Fruit fly (Drosophila melanogaster) whole organism, embryonic: ENCODE data around the gene Sps2.

Experiments
- Aef1 ChIP-seq: fragments of 200-800 bp; sonication (Bioruptor generic); IDR thresholded peaks from 3 replicates; pipeline ENCODE4 v1.3.6; 2022; ENCODE audit warnings: missing biosample characterization, missing genetic modification characterization
- CG11723 ChIP-seq: fragments of 200-800 bp; sonication (Bioruptor generic); optimal IDR thresholded peaks from 2 replicates; lab custom pipeline; 2017; ENCODE audit warnings: missing biosample characterization, mild to moderate bottlenecking, missing genetic modification characterization
- CG17912 ChIP-seq: fragments of 200-800 bp; sonication (Bioruptor generic); optimal IDR thresholded peaks from 2 replicates; lab custom pipeline; 2018; ENCODE audit warnings: missing biosample characterization, mild to moderate bottlenecking, missing genetic modification characterization
- CG2202 ChIP-seq: fragments of 200-800 bp; sonication (Bioruptor generic); optimal IDR thresholded peaks from 2 replicates; lab custom pipeline; 2018; ENCODE audit warnings: missing biosample characterization, mild to moderate bottlenecking, missing genetic modification characterization
- CG31388 ChIP-seq: fragments of 200-800 bp; sonication (Bioruptor generic); optimal IDR thresholded peaks from 2 replicates; lab custom pipeline; 2016; ENCODE audit warnings: missing biosample characterization, missing genetic modification characterization
- CG33557 ChIP-seq: fragments of 200-800 bp; sonication (Bioruptor generic); optimal IDR thresholded peaks from 2 replicates; lab custom pipeline; 2019; ENCODE audit warnings: missing biosample characterization, mild to moderate bottlenecking, missing genetic modification characterization, moderate library complexity
- CG34224 ChIP-seq: fragments of 200-800 bp; sonication (Bioruptor generic); IDR thresholded peaks from 3 replicates; pipeline ENCODE4 v1.3.6; 2022; ENCODE audit warnings: missing biosample characterization, missing genetic modification characterization; ENCODE audit not compliant: partially characterized antibody
- CG4617 ChIP-seq: fragments of 200-800 bp; sonication (Bioruptor generic); optimal IDR thresholded peaks from 3 replicates; lab custom pipeline; 2016; ENCODE audit warnings: missing biosample characterization, missing genetic modification characterization, borderline replicate concordance
- CG8089 ChIP-seq: fragments of 200-800 bp; sonication (Bioruptor generic); optimal IDR thresholded peaks from 3 replicates; lab custom pipeline; 2016; ENCODE audit warnings: missing biosample characterization, missing genetic modification characterization
- CG9215 ChIP-seq: fragments of 200-800 bp; sonication (Bioruptor generic); IDR thresholded peaks from 2 replicates; pipeline ENCODE4 v1.3.6; 2022; ENCODE audit warnings: missing biosample characterization, missing genetic modification characterization
- CG9876 ChIP-seq: fragments of 200-800 bp; sonication (Bioruptor generic); optimal IDR thresholded peaks from 2 replicates; lab custom pipeline; 2016; ENCODE audit warnings: missing biosample characterization, missing genetic modification characterization
- CHES-1-like ChIP-seq: fragments of 200-800 bp; sonication (Bioruptor generic); optimal IDR thresholded peaks from 2 replicates; lab custom pipeline; 2016; ENCODE audit warnings: missing biosample characterization, missing genetic modification characterization
- Camta ChIP-seq: fragments of 200-800 bp; sonication (Bioruptor generic); optimal IDR thresholded peaks from 2 replicates; lab custom pipeline; 2016; ENCODE audit warnings: missing biosample characterization, missing genetic modification characterization
- Dad ChIP-seq: fragments of 200-800 bp; sonication (Bioruptor generic); optimal IDR thresholded peaks from 3 replicates; lab custom pipeline; 2016; ENCODE audit warnings: missing biosample characterization, missing genetic modification characterization
- Dek ChIP-seq: fragments of 200-800 bp; sonication (Bioruptor generic); optimal IDR thresholded peaks from 3 replicates; lab custom pipeline; 2019; ENCODE audit warnings: missing biosample characterization, mild to moderate bottlenecking, missing genetic modification characterization, moderate library complexity
- Dll ChIP-seq: fragments of 200-800 bp; sonication (Bioruptor generic); IDR thresholded peaks from 4 replicates; pipeline ENCODE4 v1.3.6; 2022; ENCODE audit warnings: missing biosample characterization, missing genetic modification characterization; ENCODE audit not compliant: partially characterized antibody
- Dp ChIP-seq: fragments of 200-800 bp; sonication (Bioruptor generic); optimal IDR thresholded peaks from 2 replicates; lab custom pipeline; 2018; ENCODE audit warnings: missing biosample characterization, mild to moderate bottlenecking, missing genetic modification characterization, moderate library complexity
- E2f1 ChIP-seq: fragments of 200-800 bp; sonication (Bioruptor generic); IDR thresholded peaks from 2 replicates; pipeline ENCODE4 v1.3.6; 2022; ENCODE audit warnings: missing biosample characterization, missing genetic modification characterization
- Ets65A ChIP-seq: fragments of 200-800 bp; sonication (Bioruptor generic); peaks from one replicate; lab custom pipeline; 2016; ENCODE audit warnings: missing biosample characterization, missing genetic modification characterization
- Jarid2 ChIP-seq: fragments of 200-800 bp; sonication (Bioruptor generic); optimal IDR thresholded peaks from 3 replicates; lab custom pipeline; 2017; ENCODE audit warnings: mild to moderate bottlenecking, missing biosample characterization, missing genetic modification reagents, missing genetic modification characterization
- Nf-YA ChIP-seq: fragments of 200-800 bp; sonication (Bioruptor generic); IDR thresholded peaks from 2 replicates; pipeline ENCODE4 v1.3.6; 2022; ENCODE audit warnings: missing biosample characterization, missing genetic modification characterization
- PHDP ChIP-seq: fragments of 200-800 bp; sonication (Bioruptor generic); optimal IDR thresholded peaks from 3 replicates; lab custom pipeline; 2018; ENCODE audit warnings: missing biosample characterization, mild to moderate bottlenecking, missing genetic modification characterization, moderate library complexity
- Tbp ChIP-seq: fragments of >200 bp; optimal IDR thresholded peaks from 2 replicates; lab custom pipeline; 2018; ENCODE audit warnings: missing biosample characterization, missing genetic modification characterization
- ab ChIP-seq: fragments of 200-800 bp; sonication (Bioruptor generic); optimal IDR thresholded peaks from 2 replicates; lab custom pipeline; 2016; ENCODE audit warnings: missing biosample characterization, missing genetic modification characterization
- al ChIP-seq: fragments of 200-800 bp; sonication (Bioruptor generic); IDR thresholded peaks from 2 replicates; pipeline ENCODE4 v1.3.6; 2022; ENCODE audit warnings: missing biosample characterization, missing genetic modification characterization
- aop ChIP-seq: fragments of 200-800 bp; sonication (Bioruptor generic); IDR thresholded peaks from 2 replicates; pipeline ENCODE4 v1.3.6; 2022; ENCODE audit warnings: missing biosample characterization, missing genetic modification characterization
- ara ChIP-seq: fragments of 200-800 bp; sonication (Bioruptor generic); IDR thresholded peaks from 2 replicates; pipeline ENCODE4 v1.3.6; 2022; ENCODE audit warnings: missing biosample characterization, missing genetic modification characterization
- cato ChIP-seq: fragments of 200-800 bp; sonication (Bioruptor generic); optimal IDR thresholded peaks from 2 replicates; lab custom pipeline; 2016; ENCODE audit warnings: missing biosample characterization, missing genetic modification characterization, borderline replicate concordance
- dysf ChIP-seq: fragments of 200-800 bp; sonication (Bioruptor generic); IDR thresholded peaks from 3 replicates; pipeline ENCODE4 v1.3.6; 2022; ENCODE audit warnings: missing biosample characterization, missing genetic modification characterization
- ewg ChIP-seq: fragments of 200-800 bp; sonication (Bioruptor generic); optimal IDR thresholded peaks from 3 replicates; lab custom pipeline; 2017; ENCODE audit warnings: mild to moderate bottlenecking, missing biosample characterization, missing genetic modification reagents, missing genetic modification characterization
- fd3F ChIP-seq: fragments of 200-800 bp; sonication (Bioruptor generic); optimal IDR thresholded peaks from 2 replicates; lab custom pipeline; 2018; ENCODE audit warnings: missing biosample characterization, mild to moderate bottlenecking, missing genetic modification characterization, moderate library complexity
- jumu ChIP-seq: fragments of 200-800 bp; sonication (Bioruptor generic); optimal IDR thresholded peaks from 3 replicates; lab custom pipeline; 2016; ENCODE audit warnings: missing biosample characterization, missing genetic modification characterization
- mld ChIP-seq: fragments of 200-800 bp; sonication (Bioruptor generic); IDR thresholded peaks from 3 replicates; pipeline ENCODE4 v1.3.6; 2022; ENCODE audit warnings: missing biosample characterization, missing genetic modification characterization; ENCODE audit not compliant: partially characterized antibody
- p53 ChIP-seq: fragments of 200-800 bp; sonication (Bioruptor generic); optimal IDR thresholded peaks from 2 replicates; lab custom pipeline; 2016; ENCODE audit warnings: missing biosample characterization, missing genetic modification characterization
- pfk ChIP-seq: fragments of 200-800 bp; sonication (Bioruptor generic); optimal IDR thresholded peaks from 2 replicates; lab custom pipeline; 2018; ENCODE audit warnings: missing biosample characterization, mild to moderate bottlenecking, missing genetic modification characterization, moderate library complexity
- pho ChIP-seq: fragments of 200-800 bp; sonication (Bioruptor generic); optimal IDR thresholded peaks from 2 replicates; lab custom pipeline; 2016; ENCODE audit warnings: missing biosample characterization, missing genetic modification characterization
- stc ChIP-seq: fragments of 200-800 bp; sonication (Bioruptor generic); IDR thresholded peaks from 2 replicates; pipeline ENCODE4 v1.3.6; 2022; ENCODE audit warnings: missing biosample characterization, missing genetic modification characterization
- tgo ChIP-seq: fragments of 200-800 bp; sonication (Bioruptor generic); IDR thresholded peaks from 3 replicates; pipeline ENCODE4 v1.3.6; 2022; ENCODE audit warnings: missing biosample characterization, missing genetic modification characterization
- tll ChIP-seq, 2 experiments: fragments of 200-800 bp in 1 of 2; fragments of >200 bp in 1 of 2; sonication (Bioruptor generic) in 1 of 2; optimal IDR thresholded peaks; 2 replicates each; lab custom pipeline; 2017 to 2019; ENCODE audit warnings: missing biosample characterization in 2 of 2, missing genetic modification characterization in 2 of 2, mild to moderate bottlenecking in 1 of 2, moderate library complexity in 1 of 2
- trh ChIP-seq: fragments of 200-800 bp; sonication (Bioruptor generic); optimal IDR thresholded peaks from 2 replicates; lab custom pipeline; 2016; ENCODE audit warnings: missing biosample characterization, missing genetic modification characterization
- ttk ChIP-seq: fragments of 200-800 bp; sonication (Bioruptor generic); IDR thresholded peaks from 2 replicates; pipeline ENCODE4 v2.1.2; 2022; ENCODE audit warnings: missing biosample characterization, missing genetic modification characterization
- zen ChIP-seq: fragments of 200-800 bp; sonication (Bioruptor generic); optimal IDR thresholded peaks from 3 replicates; lab custom pipeline; 2018; ENCODE audit warnings: missing biosample characterization, mild to moderate bottlenecking, missing genetic modification characterization, moderate library complexity

The Sps2 gene

dm6 chr2L:10299810-10300147 is 42.6 kb upstream of the Sps2 start, which contains the start of gene CYLD (continued):
- TF ChIP-seq stc (GFP tag; lab: Robert Waterston, UW) (peak; percentile 77), pho (GFP tag; lab: Kevin White, UChicago) (peak; percentile 18), fd3F (GFP tag; lab: Kevin White, UChicago) (peak; percentile 51), Nf-YA (GFP tag; lab: Robert Waterston, UW) (0 out of 2 replicates have a peak, but pooled peaks have one; percentile 35), E2f1 (GFP tag; lab: Robert Waterston, UW) (peak; percentile 51; the same call in 1 of the 2 replicates), CG8089 (GFP tag; lab: Kevin White, UChicago) (no peak), ara (GFP tag; lab: Robert Waterston, UW) (peak; percentile 55; the same call in 1 of the 2 replicates), ewg (GFP tag; lab: Kevin White, UChicago) (no peak), ab (GFP tag; lab: Kevin White, UChicago) (no peak), CG17912 (GFP tag; lab: Kevin White, UChicago) (no peak), CG9876 (GFP tag; lab: Kevin White, UChicago) (no peak), CG9215 (GFP tag; lab: Robert Waterston, UW) (no peak), trh (no peak), PHDP (peak; percentile 85), aop (GFP tag; lab: Robert Waterston, UW) (no peak), CG34224 (peak; percentile 35; the same call in 1 of the 3 replicates), tgo (GFP tag; lab: Robert Waterston, UW) (peak; percentile 61; the same call in 2 of the 3 replicates), Jarid2 (GFP tag; lab: Kevin White, UChicago) (no peak), zen (tag; lab: Kevin White, UChicago) (peak; percentile 62), Dek (tag; lab: Kevin White, UChicago) (no peak), Ets65A (GFP tag; lab: Kevin White, UChicago) (no peak), dysf (peak; percentile 62; the same call in 1 of the 3 replicates), Dp (GFP tag; lab: Kevin White, UChicago) (peak; percentile 15), Dll (GFP tag; lab: Robert Waterston, UW) (peak; percentile 58; the same call in 1 of the 4 replicates), Aef1 (GFP tag; lab: Robert Waterston, UW) (no peak; the same call in 2 of the 3 replicates), CG33557 (peak; percentile 6), mld (no peak), cato (GFP tag; lab: Kevin White, UChicago) (peak; percentile 19), Camta (GFP tag; lab: Kevin White, UChicago) (peak; percentile 5), tll (GFP tag; optimal IDR thresholded peaks at IDR 0.05; lab: Kevin White, UChicago) (no peak), Dad (GFP tag; lab: Kevin White, UChicago) (no peak), p53 (GFP tag; lab: Kevin White, UChicago) (no peak), jumu (GFP tag; lab: Kevin White, UChicago) (no peak), CG4617 (GFP tag; lab: Kevin White, UChicago) (peak; percentile 33), al (no peak; the same call in 1 of the 2 replicates), CHES-1-like (peak; percentile 27), pfk (GFP tag; lab: Kevin White, UChicago) (no peak), ttk (GFP tag; lab: Robert Waterston, UW) (no peak), CG31388 (GFP tag; lab: Kevin White, UChicago) (peak; percentile 19), CG2202 (peak; percentile 46), CG11723 (GFP tag; lab: Kevin White, UChicago) (no peak), Tbp (GFP tag; lab: Kevin White, UChicago) (no peak)
